Fruit fly (Drosophila melanogaster) whole organism, embryonic: ENCODE results near the gene upSET.
A peak's percentile ranks its signal among the peaks of the same experiment; 100 is the strongest.

Source experiments
- B-H2 ChIP-seq: fragments of 200-800 bp; sonication (Bioruptor generic); optimal IDR thresholded peaks from 2 replicates; lab custom pipeline; 2018; ENCODE audit warnings: missing biosample characterization, mild to moderate bottlenecking, missing genetic modification characterization
- CG11093 ChIP-seq: fragments of 200-800 bp; sonication (Bioruptor generic); IDR thresholded peaks from 3 replicates; pipeline ENCODE4 v1.3.6; 2022; ENCODE audit warnings: missing biosample characterization, missing genetic modification characterization
- CG11504 ChIP-seq: fragments of 200-800 bp; sonication (Bioruptor generic); optimal IDR thresholded peaks from 3 replicates; lab custom pipeline; 2019; ENCODE audit warnings: missing biosample characterization, mild to moderate bottlenecking, missing genetic modification characterization, moderate library complexity
- CG12071 ChIP-seq: fragments of 200-800 bp; sonication (Bioruptor generic); optimal IDR thresholded peaks from 3 replicates; lab custom pipeline; 2018; ENCODE audit warnings: missing biosample characterization, mild to moderate bottlenecking, missing genetic modification characterization
- CG13624 ChIP-seq: fragments of 200-800 bp; sonication (Bioruptor generic); optimal IDR thresholded peaks from 2 replicates; lab custom pipeline; 2016; ENCODE audit warnings: missing biosample characterization, missing genetic modification characterization
- CG14860 ChIP-seq: fragments of 200-800 bp; sonication (Bioruptor generic); IDR thresholded peaks from 3 replicates; pipeline ENCODE4 v1.3.6; 2022; ENCODE audit warnings: missing biosample characterization, missing genetic modification characterization; ENCODE audit not compliant: partially characterized antibody
- CG17385 ChIP-seq: fragments of 200-800 bp; sonication (Bioruptor generic); optimal IDR thresholded peaks from 3 replicates; lab custom pipeline; 2018; ENCODE audit warnings: missing biosample characterization, mild to moderate bottlenecking, missing genetic modification characterization
- CG17568 ChIP-seq: fragments of 200-800 bp; sonication (Bioruptor generic); optimal IDR thresholded peaks from 2 replicates; lab custom pipeline; 2018; ENCODE audit warnings: missing biosample characterization, mild to moderate bottlenecking, missing genetic modification characterization, moderate library complexity
- CG2202 ChIP-seq: fragments of 200-800 bp; sonication (Bioruptor generic); optimal IDR thresholded peaks from 2 replicates; lab custom pipeline; 2018; ENCODE audit warnings: missing biosample characterization, mild to moderate bottlenecking, missing genetic modification characterization
- CG30403 ChIP-seq: fragments of 200-800 bp; sonication (Bioruptor generic); optimal IDR thresholded peaks from 3 replicates; lab custom pipeline; 2016; ENCODE audit warnings: missing biosample characterization, missing genetic modification characterization
- CG3995 ChIP-seq: fragments of 200-800 bp; sonication (Bioruptor generic); optimal IDR thresholded peaks from 3 replicates; lab custom pipeline; 2016; ENCODE audit warnings: missing biosample characterization, missing genetic modification characterization
- CG4730 ChIP-seq: fragments of 200-800 bp; sonication (Bioruptor generic); IDR thresholded peaks from 2 replicates; pipeline ENCODE4 v1.3.6; 2022; ENCODE audit warnings: missing biosample characterization, missing genetic modification characterization
- CG5180 ChIP-seq: fragments of 200-800 bp; sonication (Bioruptor generic); optimal IDR thresholded peaks from 3 replicates; lab custom pipeline; 2017; ENCODE audit warnings: missing biosample characterization, missing genetic modification characterization, mild to moderate bottlenecking, moderate library complexity, missing genetic modification reagents
- CG6689 ChIP-seq: fragments of 200-800 bp; sonication (Bioruptor generic); IDR thresholded peaks from 2 replicates; pipeline ENCODE4 v1.3.6; 2022; ENCODE audit warnings: missing biosample characterization, missing genetic modification characterization
- CG7963 ChIP-seq: fragments of 200-800 bp; sonication (Bioruptor generic); IDR thresholded peaks from 3 replicates; pipeline ENCODE4 v1.3.6; 2022; ENCODE audit warnings: missing biosample characterization, missing genetic modification characterization; ENCODE audit not compliant: partially characterized antibody
- CG8359 ChIP-seq: fragments of 200-800 bp; sonication (Bioruptor generic); optimal IDR thresholded peaks from 2 replicates; lab custom pipeline; 2017; ENCODE audit warnings: missing biosample characterization, mild to moderate bottlenecking, missing genetic modification characterization, borderline replicate concordance
- CG9437 ChIP-seq: fragments of 200-800 bp; sonication (Bioruptor generic); optimal IDR thresholded peaks from 2 replicates; lab custom pipeline; 2018; ENCODE audit warnings: missing biosample characterization, mild to moderate bottlenecking, missing genetic modification characterization
- Dp ChIP-seq: fragments of 200-800 bp; sonication (Bioruptor generic); optimal IDR thresholded peaks from 2 replicates; lab custom pipeline; 2018; ENCODE audit warnings: missing biosample characterization, mild to moderate bottlenecking, missing genetic modification characterization, moderate library complexity
- Drgx ChIP-seq: fragments of 200-800 bp; sonication (Bioruptor generic); IDR thresholded peaks from 2 replicates; pipeline ENCODE4 v1.3.6; 2022; ENCODE audit warnings: missing biosample characterization, missing genetic modification characterization
- E2f1 ChIP-seq: fragments of 200-800 bp; sonication (Bioruptor generic); IDR thresholded peaks from 2 replicates; pipeline ENCODE4 v1.3.6; 2022; ENCODE audit warnings: missing biosample characterization, missing genetic modification characterization
- Elba2 ChIP-seq: fragments of 200-800 bp; sonication (Bioruptor generic); optimal IDR thresholded peaks from 3 replicates; lab custom pipeline; 2016; ENCODE audit warnings: missing biosample characterization, missing genetic modification characterization
- GATAe ChIP-seq: fragments of 200-800 bp; sonication (Bioruptor generic); conservative IDR thresholded peaks from 2 replicates; pipeline ENCODE4 v1.3.6; 2022; ENCODE audit warnings: missing biosample characterization, missing genetic modification characterization
- Lhr ChIP-seq: fragments of 200-800 bp; sonication (Bioruptor generic); optimal IDR thresholded peaks from 3 replicates; lab custom pipeline; 2017; ENCODE audit warnings: mild to moderate bottlenecking, missing biosample characterization, missing genetic modification reagents, missing genetic modification characterization
- MBD-R2 ChIP-seq: fragments of 200-800 bp; sonication (Bioruptor generic); IDR thresholded peaks from 2 replicates; pipeline ENCODE4 v1.3.6; 2022; ENCODE audit warnings: missing biosample characterization, missing genetic modification characterization
- Meics ChIP-seq: fragments of 200-800 bp; sonication (Bioruptor generic); optimal IDR thresholded peaks from 2 replicates; lab custom pipeline; 2017; ENCODE audit warnings: missing biosample characterization, mild to moderate bottlenecking, missing genetic modification characterization
- Mes4 ChIP-seq: fragments of 200-800 bp; sonication (Bioruptor generic); optimal IDR thresholded peaks from 2 replicates; lab custom pipeline; 2016; ENCODE audit warnings: missing biosample characterization, missing genetic modification characterization
- NC2β ChIP-seq: fragments of 200-800 bp; sonication (Bioruptor generic); optimal IDR thresholded peaks from 2 replicates; lab custom pipeline; 2016; ENCODE audit warnings: missing biosample characterization, missing genetic modification characterization
- Neu2 ChIP-seq: fragments of 200-800 bp; sonication (Bioruptor generic); optimal IDR thresholded peaks from 3 replicates; lab custom pipeline; 2016; ENCODE audit warnings: missing biosample characterization, missing genetic modification characterization, borderline replicate concordance
- Rx ChIP-seq: fragments of 200-800 bp; sonication (Bioruptor generic); IDR thresholded peaks from 2 replicates; pipeline ENCODE4 v1.3.6; 2022; ENCODE audit warnings: missing biosample characterization, missing genetic modification characterization
- TFAM ChIP-seq: fragments of 200-800 bp; sonication (Bioruptor generic); optimal IDR thresholded peaks from 2 replicates; lab custom pipeline; 2017; ENCODE audit warnings: missing biosample characterization, missing genetic modification characterization, inconsistent platforms
- Xrp1 ChIP-seq: fragments of 200-800 bp; sonication (Bioruptor generic); IDR thresholded peaks from 2 replicates; pipeline ENCODE4 v1.3.6; 2022; ENCODE audit warnings: missing biosample characterization, missing genetic modification characterization
- ap ChIP-seq: fragments of 200-800 bp; sonication (Bioruptor generic); IDR thresholded peaks from 2 replicates; pipeline ENCODE4 v1.3.6; 2022; ENCODE audit warnings: missing biosample characterization, missing genetic modification characterization
- bsh ChIP-seq, 2 experiments: fragments of 200-800 bp; sonication (Bioruptor generic); optimal IDR thresholded peaks; 2 replicates each; lab custom pipeline; 2017 to 2018; ENCODE audit warnings: mild to moderate bottlenecking in 2 of 2, missing biosample characterization in 2 of 2, missing genetic modification characterization in 2 of 2, moderate library complexity in 1 of 2
- caup ChIP-seq: fragments of 200-800 bp; sonication (Bioruptor generic); optimal IDR thresholded peaks from 3 replicates; lab custom pipeline; 2017; ENCODE audit warnings: missing biosample characterization, mild to moderate bottlenecking, missing genetic modification characterization, moderate library complexity; ENCODE audit not compliant: severe bottlenecking
- grau ChIP-seq: fragments of 200-800 bp; optimal IDR thresholded peaks from 3 replicates; lab custom pipeline; 2019; ENCODE audit warnings: missing biosample characterization, mild to moderate bottlenecking, missing genetic modification characterization, moderate library complexity
- mam ChIP-seq: fragments of 200-800 bp; sonication (Bioruptor generic); optimal IDR thresholded peaks from 3 replicates; lab custom pipeline; 2016; ENCODE audit warnings: missing biosample characterization, missing genetic modification characterization
- mirr ChIP-seq: fragments of 200-800 bp; sonication (Bioruptor generic); optimal IDR thresholded peaks from 3 replicates; lab custom pipeline; 2018; ENCODE audit warnings: missing biosample characterization, mild to moderate bottlenecking, missing genetic modification characterization
- nom ChIP-seq: fragments of 200-800 bp; sonication (Bioruptor generic); optimal IDR thresholded peaks from 2 replicates; lab custom pipeline; 2017; ENCODE audit warnings: missing biosample characterization, missing genetic modification characterization, mild to moderate bottlenecking, moderate library complexity, missing genetic modification reagents
- peb ChIP-seq: fragments of 200-800 bp; sonication (Bioruptor generic); IDR thresholded peaks from 2 replicates; pipeline ENCODE4 v1.3.6; 2022; ENCODE audit warnings: missing biosample characterization, missing genetic modification characterization
- pfk ChIP-seq: fragments of 200-800 bp; sonication (Bioruptor generic); optimal IDR thresholded peaks from 2 replicates; lab custom pipeline; 2018; ENCODE audit warnings: missing biosample characterization, mild to moderate bottlenecking, missing genetic modification characterization, moderate library complexity
- pho ChIP-seq: fragments of 200-800 bp; sonication (Bioruptor generic); optimal IDR thresholded peaks from 2 replicates; lab custom pipeline; 2016; ENCODE audit warnings: missing biosample characterization, missing genetic modification characterization
- prd ChIP-seq, 3 experiments: fragments of >200 bp in 2 of 3; fragments of 200-800 bp in 1 of 3; sonication (Bioruptor generic) in 1 of 3; optimal IDR thresholded peaks in 2 of 3; IDR thresholded peaks in 1 of 3; 2 replicates in 2 of 3; 3 replicates in 1 of 3; pipeline versions ENCODE4 v1.3.6 to Lab custom; 2017 to 2022; ENCODE audit warnings: missing biosample characterization in 1 of 3, missing genetic modification characterization in 1 of 3
- repo ChIP-seq: fragments of 200-800 bp; sonication (Bioruptor generic); optimal IDR thresholded peaks from 2 replicates; lab custom pipeline; 2016; ENCODE audit warnings: missing biosample characterization, missing genetic modification characterization
- sna ChIP-seq: fragments of 200-800 bp; sonication (Bioruptor generic); IDR thresholded peaks from 2 replicates; pipeline ENCODE4 v1.3.6; 2022; ENCODE audit warnings: missing biosample characterization, missing genetic modification characterization; ENCODE audit not compliant: partially characterized antibody
- stwl ChIP-seq: fragments of 200-800 bp; sonication (Bioruptor generic); optimal IDR thresholded peaks from 3 replicates; lab custom pipeline; 2018; ENCODE audit warnings: missing biosample characterization, mild to moderate bottlenecking, missing genetic modification characterization, moderate library complexity
- tap ChIP-seq: fragments of 200-800 bp; optimal IDR thresholded peaks from 3 replicates; lab custom pipeline; 2019; ENCODE audit warnings: missing biosample characterization, mild to moderate bottlenecking, missing genetic modification characterization, moderate library complexity
- zfh2 ChIP-seq: fragments of 200-800 bp; sonication (Bioruptor generic); optimal IDR thresholded peaks from 2 replicates; lab custom pipeline; 2016; ENCODE audit warnings: missing biosample characterization, missing genetic modification characterization

Gene upSET

DNA sequence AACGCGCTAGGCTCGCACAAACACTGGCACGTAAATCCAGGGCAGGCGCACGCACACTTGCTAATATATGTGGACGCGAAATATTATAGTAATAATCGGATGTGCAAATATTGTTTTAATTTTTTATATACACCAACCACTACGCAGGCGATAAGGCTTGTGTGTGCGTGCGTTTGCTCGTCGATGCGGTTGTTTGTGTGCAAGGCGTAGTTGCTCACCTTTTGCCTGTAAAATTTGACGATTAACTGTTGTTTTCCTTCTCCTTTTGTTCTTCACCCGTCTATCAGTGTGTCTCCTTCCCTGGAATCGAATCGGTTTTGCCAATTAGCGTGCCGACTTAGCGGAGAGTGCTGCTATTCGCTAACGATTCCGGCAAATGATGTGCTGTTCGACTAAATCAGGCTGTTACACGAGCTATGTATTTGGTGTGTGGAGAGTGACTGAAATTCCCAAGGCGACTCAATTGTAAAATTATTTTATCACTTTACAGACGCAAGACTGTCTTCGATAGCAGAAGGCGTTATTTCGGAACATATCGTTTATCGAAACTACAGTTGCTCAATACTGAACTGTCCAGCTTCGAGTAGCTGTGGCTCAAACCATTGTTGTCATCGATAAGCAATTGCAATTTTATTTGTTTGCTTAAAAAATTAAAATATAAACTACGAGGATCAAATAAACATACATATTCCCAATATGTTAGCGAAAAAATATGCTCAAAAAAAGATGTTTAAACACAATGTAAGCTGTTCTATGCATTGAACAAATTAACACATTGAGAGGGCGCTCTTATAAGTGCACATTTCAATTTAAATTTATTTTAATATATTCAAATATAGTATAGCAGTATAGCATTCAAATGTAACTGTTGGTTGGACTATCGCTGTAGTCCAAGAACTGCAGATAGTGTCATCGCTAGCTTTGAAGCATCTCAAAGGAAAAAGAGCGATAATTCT, 29.5 kb downstream of the upSET start, which contains the start of the genes CG6650 and endos (continued):
- TF ChIP-seq Lhr (GFP tag; lab: Kevin White, UChicago) (peak; percentile 45), bsh (GFP tag; optimal IDR thresholded peaks at IDR 0.05; lab: Kevin White, UChicago) (peak in 1 of 2 experiments; percentile 3), Rx (no peak), CG30403 (GFP tag; lab: Kevin White, UChicago) (peak; percentile 39), CG2202 (tag; lab: Kevin White, UChicago) (no peak), CG8359 (GFP tag; lab: Kevin White, UChicago) (no peak), grau (tag; lab: Kevin White, UChicago) (peak; percentile 45), CG11504 (tag; lab: Kevin White, UChicago) (no peak), TFAM (GFP tag; lab: Kevin White, UChicago) (no peak), caup (peak; percentile 37), Neu2 (GFP tag; lab: Kevin White, UChicago) (peak; percentile 17), CG12071 (GFP tag; lab: Kevin White, UChicago) (no peak), CG7963 (peak; percentile 77), CG6689 (GFP tag; lab: Robert Waterston, UW) (0 out of 2 replicates have a peak, but pooled peaks have one; percentile 17), Drgx (GFP tag; lab: Robert Waterston, UW) (no peak; the same call in 1 of the 2 replicates), nom (GFP tag; lab: Kevin White, UChicago) (peak; percentile 64), repo (GFP tag; lab: Kevin White, UChicago) (no peak), mirr (GFP tag; lab: Kevin White, UChicago) (peak; percentile 60), Dp (GFP tag; lab: Kevin White, UChicago) (peak; percentile 50), stwl (peak; percentile 74), Meics (peak; percentile 30), E2f1 (GFP tag; lab: Robert Waterston, UW) (no peak), CG4730 (GFP tag; lab: Robert Waterston, UW) (no peak), CG17385 (GFP tag; lab: Kevin White, UChicago) (peak; percentile 24), CG11093 (0 out of 3 replicates have a peak, but pooled peaks have one; percentile 33), prd (optimal IDR thresholded peaks at IDR 0.05; lab: Kevin White, UChicago) (no peak), prd (GFP tag; IDR thresholded peaks at IDR 0.05; lab: Robert Waterston, UW) (peak; percentile 44; the same call in 1 of the 3 replicates), CG17568 (GFP tag; lab: Kevin White, UChicago) (no peak), CG5180 (GFP tag; lab: Kevin White, UChicago) (no peak), peb (GFP tag; lab: Robert Waterston, UW) (no peak), sna (peak; percentile 67), pho (GFP tag; lab: Kevin White, UChicago) (peak; percentile 11), mam (GFP tag; lab: Kevin White, UChicago) (peak; percentile 19), CG14860 (GFP tag; lab: Robert Waterston, UW) (peak; percentile 82), tap (tag; lab: Kevin White, UChicago) (no peak), Mes4 (GFP tag; lab: Kevin White, UChicago) (no peak), B-H2 (GFP tag; lab: Kevin White, UChicago) (peak; percentile 69), NC2β (GFP tag; lab: Kevin White, UChicago) (no peak), zfh2 (GFP tag; lab: Kevin White, UChicago) (no peak), Elba2 (GFP tag; lab: Kevin White, UChicago) (peak; percentile 59), GATAe (GFP tag; lab: Robert Waterston, UW) (no peak), ap (GFP tag; lab: Robert Waterston, UW) (no peak), CG3995 (GFP tag; lab: Kevin White, UChicago) (peak; percentile 29), pfk (peak; percentile 28), CG13624 (GFP tag; lab: Kevin White, UChicago) (peak; percentile 4), Xrp1 (GFP tag; lab: Robert Waterston, UW) (0 out of 2 replicates have a peak, but pooled peaks have one; percentile 5), MBD-R2 (peak; percentile 34), CG9437 (GFP tag; lab: Kevin White, UChicago) (no peak)
